Fruit fly (Drosophila melanogaster) whole organism, embryonic: ENCODE data around the gene CG7320.

Experiments used
- ATbp ChIP-seq: fragments of 200-800 bp; sonication (Bioruptor generic); optimal IDR thresholded peaks from 2 replicates; lab custom pipeline; 2017; ENCODE audit warnings: missing biosample characterization, mild to moderate bottlenecking, missing genetic modification characterization, missing genetic modification reagents
- Antp ChIP-seq: fragments of 200-800 bp; sonication (Bioruptor generic); optimal IDR thresholded peaks from 3 replicates; lab custom pipeline; 2016; ENCODE audit warnings: missing biosample characterization, missing genetic modification characterization
- Atf-2 ChIP-seq: fragments of 200-800 bp; sonication (Bioruptor generic); optimal IDR thresholded peaks from 2 replicates; lab custom pipeline; 2016; ENCODE audit warnings: missing biosample characterization, missing genetic modification characterization
- Atf6 ChIP-seq: fragments of 200-800 bp; sonication (Bioruptor generic); IDR thresholded peaks from 2 replicates; pipeline ENCODE4 v1.3.6; 2022; ENCODE audit warnings: missing biosample characterization, missing genetic modification characterization
- Bteb2 ChIP-seq: fragments of 200-800 bp; sonication (Bioruptor generic); optimal IDR thresholded peaks from 2 replicates; lab custom pipeline; 2016; ENCODE audit warnings: missing biosample characterization, missing genetic modification characterization
- CG10979 ChIP-seq: fragments of 200-800 bp; sonication (Bioruptor generic); optimal IDR thresholded peaks from 2 replicates; lab custom pipeline; 2018; ENCODE audit warnings: missing biosample characterization, mild to moderate bottlenecking, missing genetic modification characterization, moderate library complexity
- CG11560 ChIP-seq: fragments of 200-800 bp; sonication (Bioruptor generic); IDR thresholded peaks from 3 replicates; pipeline ENCODE4 v1.3.6; 2022; ENCODE audit warnings: missing biosample characterization, missing genetic modification characterization
- CG12391 ChIP-seq: fragments of 200-800 bp; sonication (Bioruptor generic); optimal IDR thresholded peaks from 3 replicates; lab custom pipeline; 2018; ENCODE audit warnings: missing biosample characterization, mild to moderate bottlenecking, missing genetic modification characterization, moderate library complexity
- CG14710 ChIP-seq: fragments of 200-800 bp; sonication (Bioruptor generic); optimal IDR thresholded peaks from 3 replicates; lab custom pipeline; 2019; ENCODE audit warnings: missing biosample characterization, mild to moderate bottlenecking, missing genetic modification characterization, moderate library complexity
- CG16815 ChIP-seq: fragments of 200-800 bp; sonication (Bioruptor generic); optimal IDR thresholded peaks from 3 replicates; lab custom pipeline; 2017; ENCODE audit warnings: missing biosample characterization, mild to moderate bottlenecking, missing genetic modification characterization
- CG17361 ChIP-seq: fragments of 200-800 bp; sonication (Bioruptor generic); IDR thresholded peaks from 3 replicates; pipeline ENCODE4 v1.3.6; 2022; ENCODE audit warnings: missing biosample characterization, missing genetic modification characterization
- CG18262 ChIP-seq: fragments of 200-800 bp; optimal IDR thresholded peaks from 3 replicates; lab custom pipeline; 2019; ENCODE audit warnings: missing biosample characterization, mild to moderate bottlenecking, missing genetic modification characterization, moderate library complexity
- CG2116 ChIP-seq: fragments of 200-800 bp; sonication (Bioruptor generic); optimal IDR thresholded peaks from 3 replicates; lab custom pipeline; 2018; ENCODE audit warnings: missing biosample characterization, mild to moderate bottlenecking, missing genetic modification characterization
- CG2712 ChIP-seq: fragments of 200-800 bp; optimal IDR thresholded peaks from 3 replicates; lab custom pipeline; 2019; ENCODE audit warnings: missing biosample characterization, mild to moderate bottlenecking, missing genetic modification characterization, moderate library complexity
- CG30403 ChIP-seq: fragments of 200-800 bp; sonication (Bioruptor generic); optimal IDR thresholded peaks from 3 replicates; lab custom pipeline; 2016; ENCODE audit warnings: missing biosample characterization, missing genetic modification characterization
- CG30431 ChIP-seq: fragments of 200-800 bp; sonication (Bioruptor generic); optimal IDR thresholded peaks from 2 replicates; lab custom pipeline; 2017; ENCODE audit warnings: missing biosample characterization, missing genetic modification characterization
- CG3407 ChIP-seq: fragments of 200-800 bp; sonication (Bioruptor generic); optimal IDR thresholded peaks from 2 replicates; lab custom pipeline; 2018; ENCODE audit warnings: missing biosample characterization, mild to moderate bottlenecking, missing genetic modification characterization
- CG3847 ChIP-seq: fragments of 200-800 bp; sonication (Bioruptor generic); IDR thresholded peaks from 2 replicates; pipeline ENCODE4 v1.3.6; 2022; ENCODE audit warnings: missing biosample characterization, missing genetic modification characterization
- CG6175 ChIP-seq: fragments of 200-800 bp; sonication (Bioruptor generic); IDR thresholded peaks from 3 replicates; pipeline ENCODE4 v1.3.6; 2022; ENCODE audit warnings: missing biosample characterization, missing genetic modification characterization
- CG7357 ChIP-seq: fragments of 200-800 bp; sonication (Bioruptor generic); IDR thresholded peaks from 3 replicates; pipeline ENCODE4 v1.3.6; 2022; ENCODE audit warnings: missing biosample characterization, missing genetic modification characterization
- CG7786 ChIP-seq: fragments of 200-800 bp; sonication (Bioruptor generic); optimal IDR thresholded peaks from 2 replicates; lab custom pipeline; 2016; ENCODE audit warnings: missing biosample characterization, missing genetic modification characterization
- CG7839 ChIP-seq: fragments of 200-800 bp; sonication (Bioruptor generic); optimal IDR thresholded peaks from 3 replicates; lab custom pipeline; 2018; ENCODE audit warnings: missing biosample characterization, mild to moderate bottlenecking, missing genetic modification characterization, moderate library complexity
- D ChIP-seq, 2 experiments: fragments of 200-800 bp in 1 of 2; fragments of >200 bp in 1 of 2; sonication (Bioruptor generic) in 1 of 2; optimal IDR thresholded peaks; 2 replicates in 1 of 2; 3 replicates in 1 of 2; lab custom pipeline; 2017; ENCODE audit warnings: mild to moderate bottlenecking in 1 of 2, missing biosample characterization in 1 of 2, missing genetic modification characterization in 1 of 2, missing genetic modification reagents in 1 of 2
- D19A ChIP-seq: fragments of 200-800 bp; optimal IDR thresholded peaks from 3 replicates; lab custom pipeline; 2019; ENCODE audit warnings: missing biosample characterization, mild to moderate bottlenecking, missing genetic modification characterization, moderate library complexity
- Dek ChIP-seq: fragments of 200-800 bp; sonication (Bioruptor generic); optimal IDR thresholded peaks from 3 replicates; lab custom pipeline; 2019; ENCODE audit warnings: missing biosample characterization, mild to moderate bottlenecking, missing genetic modification characterization, moderate library complexity
- Doc2 ChIP-seq: fragments of 200-800 bp; sonication (Bioruptor generic); IDR thresholded peaks from 2 replicates; pipeline ENCODE4 v1.3.6; 2022; ENCODE audit warnings: missing biosample characterization, missing genetic modification characterization
- Fer3 ChIP-seq: fragments of 200-800 bp; sonication (Bioruptor generic); optimal IDR thresholded peaks from 2 replicates; lab custom pipeline; 2018; ENCODE audit warnings: missing biosample characterization, mild to moderate bottlenecking, missing genetic modification characterization, moderate library complexity
- Nf-YC ChIP-seq: fragments of 200-800 bp; optimal IDR thresholded peaks from 3 replicates; lab custom pipeline; 2019; ENCODE audit warnings: missing biosample characterization, mild to moderate bottlenecking, missing genetic modification characterization, moderate library complexity
- Pdp1 ChIP-seq, 2 experiments: fragments of 200-800 bp; sonication (Bioruptor generic); optimal IDR thresholded peaks; 3 replicates each; lab custom pipeline; 2016; ENCODE audit warnings: missing biosample characterization in 2 of 2, missing genetic modification characterization in 2 of 2, mild to moderate bottlenecking in 1 of 2, moderate library complexity in 1 of 2
- Rfx ChIP-seq: fragments of 200-800 bp; sonication (Bioruptor generic); IDR thresholded peaks from 2 replicates; pipeline ENCODE4 v1.3.6; 2022; ENCODE audit warnings: missing biosample characterization, missing genetic modification characterization
- Ssrp ChIP-seq: fragments of 200-800 bp; sonication (Bioruptor generic); optimal IDR thresholded peaks from 2 replicates; lab custom pipeline; 2018; ENCODE audit warnings: missing biosample characterization, mild to moderate bottlenecking, missing genetic modification characterization, moderate library complexity
- Tbp ChIP-seq: fragments of >200 bp; optimal IDR thresholded peaks from 2 replicates; lab custom pipeline; 2018; ENCODE audit warnings: missing biosample characterization, missing genetic modification characterization
- aop ChIP-seq: fragments of 200-800 bp; sonication (Bioruptor generic); IDR thresholded peaks from 2 replicates; pipeline ENCODE4 v1.3.6; 2022; ENCODE audit warnings: missing biosample characterization, missing genetic modification characterization
- bsh ChIP-seq, 2 experiments: fragments of 200-800 bp; sonication (Bioruptor generic); optimal IDR thresholded peaks; 2 replicates each; lab custom pipeline; 2017 to 2018; ENCODE audit warnings: mild to moderate bottlenecking in 2 of 2, missing biosample characterization in 2 of 2, missing genetic modification characterization in 2 of 2, moderate library complexity in 1 of 2
- chif ChIP-seq, 2 experiments: fragments of 200-800 bp; sonication (Bioruptor generic); optimal IDR thresholded peaks; 3 replicates each; lab custom pipeline; 2016; ENCODE audit warnings: missing biosample characterization in 2 of 2, missing genetic modification characterization in 2 of 2
- dmrt11E ChIP-seq: fragments of 200-800 bp; sonication (Bioruptor generic); optimal IDR thresholded peaks from 3 replicates; lab custom pipeline; 2018; ENCODE audit warnings: missing biosample characterization, mild to moderate bottlenecking, missing genetic modification characterization, moderate library complexity
- dmrt99B ChIP-seq: fragments of 200-800 bp; sonication (Bioruptor generic); optimal IDR thresholded peaks from 2 replicates; lab custom pipeline; 2018; ENCODE audit warnings: missing biosample characterization, mild to moderate bottlenecking, missing genetic modification characterization, moderate library complexity
- eyg ChIP-seq: fragments of 200-800 bp; sonication (Bioruptor generic); optimal IDR thresholded peaks from 3 replicates; lab custom pipeline; 2016; ENCODE audit warnings: missing biosample characterization, missing genetic modification characterization
- fd96Cb ChIP-seq: fragments of 200-800 bp; sonication (Bioruptor generic); optimal IDR thresholded peaks from 2 replicates; lab custom pipeline; 2018; ENCODE audit warnings: missing biosample characterization, mild to moderate bottlenecking, missing genetic modification characterization, moderate library complexity
- gem ChIP-seq: fragments of 200-800 bp; sonication (Bioruptor generic); optimal IDR thresholded peaks from 2 replicates; lab custom pipeline; 2019; ENCODE audit warnings: missing biosample characterization, mild to moderate bottlenecking, missing genetic modification characterization, moderate library complexity
- gsb-n ChIP-seq: fragments of 200-800 bp; sonication (Bioruptor generic); optimal IDR thresholded peaks from 3 replicates; lab custom pipeline; 2018; ENCODE audit warnings: missing biosample characterization, mild to moderate bottlenecking, missing genetic modification characterization
- insv ChIP-seq, 2 experiments: fragments of 200-800 bp; sonication (Bioruptor generic); optimal IDR thresholded peaks; 3 replicates each; lab custom pipeline; 2016 to 2018; ENCODE audit warnings: missing biosample characterization in 2 of 2, missing genetic modification characterization in 2 of 2
- lola ChIP-seq, 3 experiments: fragments of >200 bp in 2 of 3; fragments of 200-800 bp in 1 of 3; sonication (Bioruptor generic) in 1 of 3; optimal IDR thresholded peaks; 2 replicates each; lab custom pipeline; 2017 to 2019; ENCODE audit warnings: missing biosample characterization in 3 of 3, missing genetic modification characterization in 3 of 3, mild to moderate bottlenecking in 1 of 3, moderate library complexity in 1 of 3
- prd ChIP-seq, 3 experiments: fragments of >200 bp in 2 of 3; fragments of 200-800 bp in 1 of 3; sonication (Bioruptor generic) in 1 of 3; optimal IDR thresholded peaks in 2 of 3; IDR thresholded peaks in 1 of 3; 2 replicates in 2 of 3; 3 replicates in 1 of 3; pipeline versions ENCODE4 v1.3.6 to Lab custom; 2017 to 2022; ENCODE audit warnings: missing biosample characterization in 1 of 3, missing genetic modification characterization in 1 of 3
- sens ChIP-seq: fragments of 200-800 bp; sonication (Bioruptor generic); peaks from one replicate; lab custom pipeline; 2016; ENCODE audit warnings: missing biosample characterization, missing genetic modification characterization
- seq ChIP-seq: fragments of 200-800 bp; sonication (Bioruptor generic); IDR thresholded peaks from 2 replicates; pipeline ENCODE4 v1.3.6; 2022; ENCODE audit warnings: missing biosample characterization, missing genetic modification characterization
- sisA ChIP-seq: fragments of 200-800 bp; sonication (Bioruptor generic); IDR thresholded peaks from 2 replicates; pipeline ENCODE4 v1.3.6; 2022; ENCODE audit warnings: missing biosample characterization, missing genetic modification characterization
- ttk ChIP-seq: fragments of 200-800 bp; sonication (Bioruptor generic); IDR thresholded peaks from 2 replicates; pipeline ENCODE4 v2.1.2; 2022; ENCODE audit warnings: missing biosample characterization, missing genetic modification characterization
- twi ChIP-seq: fragments of 200-800 bp; optimal IDR thresholded peaks from 2 replicates; lab custom pipeline; 2019; ENCODE audit warnings: missing biosample characterization, mild to moderate bottlenecking, missing genetic modification characterization, moderate library complexity
- wek ChIP-seq: fragments of 200-800 bp; sonication (Bioruptor generic); optimal IDR thresholded peaks from 3 replicates; lab custom pipeline; 2018; ENCODE audit warnings: missing biosample characterization, mild to moderate bottlenecking, missing genetic modification characterization, moderate library complexity

CG7320 gene

dm6 chr3L:18244186-18244585 lies 42.9 kb downstream of the CG7320 start:
- TF ChIP-seq CG7786 (GFP tag; lab: Kevin White, UChicago), result no peak
- peak in 1 of 2 experiments; percentile 0 for TF ChIP-seq bsh (GFP tag; optimal IDR thresholded peaks at IDR 0.05; lab: Kevin White, UChicago)
- TF ChIP-seq gem, result peak; percentile 12
- TF ChIP-seq CG11560 (tag; lab: Robert Waterston, UW), result no peak
- peak; percentile 38 for TF ChIP-seq CG2712 (tag; lab: Kevin White, UChicago)
- TF ChIP-seq Pdp1 (GFP tag; optimal IDR thresholded peaks at IDR 0.05; lab: Kevin White, UChicago), result no peak
- no peak for TF ChIP-seq ATbp
- no peak for TF ChIP-seq Atf-2 (GFP tag; lab: Kevin White, UChicago)
- TF ChIP-seq Bteb2 (GFP tag; lab: Kevin White, UChicago), result no peak
- TF ChIP-seq CG30431 (GFP tag; lab: Kevin White, UChicago), result no peak
- TF ChIP-seq Doc2 (GFP tag; lab: Robert Waterston, UW), result no peak
- no peak for TF ChIP-seq wek (GFP tag; lab: Kevin White, UChicago)
- TF ChIP-seq CG12391 (tag; lab: Kevin White, UChicago), result peak; percentile 1
- TF ChIP-seq CG16815 (GFP tag; lab: Kevin White, UChicago), result no peak
- peak; percentile 4 for TF ChIP-seq Ssrp
- TF ChIP-seq CG14710 (tag; lab: Kevin White, UChicago), result peak; percentile 24
- no peak for TF ChIP-seq Atf6 (GFP tag; lab: Robert Waterston, UW)
- peak; percentile 45 for TF ChIP-seq sens
- TF ChIP-seq dmrt99B, result no peak
- peak; percentile 1 for TF ChIP-seq CG7839 (tag; lab: Kevin White, UChicago)
- TF ChIP-seq Fer3, result no peak
- no peak for TF ChIP-seq insv (GFP tag; optimal IDR thresholded peaks at IDR 0.05; lab: Kevin White, UChicago)
- no peak for TF ChIP-seq twi (tag; lab: Kevin White, UChicago)
- TF ChIP-seq dmrt11E, result peak; percentile 18
- 0 out of 3 replicates have a peak, but pooled peaks have one; percentile 23 for TF ChIP-seq CG17361
- no peak for TF ChIP-seq Tbp (GFP tag; lab: Kevin White, UChicago)
- TF ChIP-seq fd96Cb, result no peak
- TF ChIP-seq CG10979 (tag; lab: Kevin White, UChicago), result peak; percentile 33
- no peak for TF ChIP-seq D (optimal IDR thresholded peaks at IDR 0.05; lab: Kevin White, UChicago)
- no peak for TF ChIP-seq D (GFP tag; optimal IDR thresholded peaks at IDR 0.05; lab: Kevin White, UChicago)
- no peak for TF ChIP-seq sisA (GFP tag; lab: Robert Waterston, UW)
- TF ChIP-seq eyg (GFP tag; lab: Kevin White, UChicago), result no peak
- no peak for TF ChIP-seq gsb-n (tag; lab: Kevin White, UChicago)
- TF ChIP-seq aop (GFP tag; lab: Robert Waterston, UW), result no peak
- TF ChIP-seq CG7357 (GFP tag; lab: Robert Waterston, UW), result no peak
- no peak for TF ChIP-seq Rfx (GFP tag; lab: Robert Waterston, UW)
- TF ChIP-seq Antp (GFP tag; lab: Kevin White, UChicago), result no peak
- TF ChIP-seq ttk, result no peak
- TF ChIP-seq prd (optimal IDR thresholded peaks at IDR 0.05; lab: Kevin White, UChicago), result no peak
- no peak for TF ChIP-seq prd (GFP tag; IDR thresholded peaks at IDR 0.05; lab: Robert Waterston, UW)
- TF ChIP-seq Nf-YC (tag; lab: Kevin White, UChicago), result no peak
- TF ChIP-seq CG3407, result no peak
- no peak for TF ChIP-seq CG30403 (GFP tag; lab: Kevin White, UChicago)
- TF ChIP-seq chif (GFP tag; optimal IDR thresholded peaks at IDR 0.05; lab: Kevin White, UChicago), result no peak
- no peak for TF ChIP-seq CG2116
- TF ChIP-seq lola (GFP tag; optimal IDR thresholded peaks at IDR 0.05; lab: Kevin White, UChicago), result peak in 1 of 3 experiments; percentile 27
- no peak for TF ChIP-seq seq
- TF ChIP-seq CG6175 (GFP tag; lab: Robert Waterston, UW), result no peak
- TF ChIP-seq D19A (tag; lab: Kevin White, UChicago), result peak; percentile 95
- no peak for TF ChIP-seq CG3847
- TF ChIP-seq Dek, result no peak
- peak; percentile 60 for TF ChIP-seq CG18262 (tag; lab: Kevin White, UChicago)
